Worm (Caenorhabditis elegans) whole organism, L4 larva: Measurements from ENCODE around the gene famp-1.

Experiments
- ama-1 ChIP-seq: fragments of 150-350 bp; optimal IDR thresholded peaks from 2 replicates; lab custom pipeline; 2014; ENCODE audit warnings: inconsistent platforms, mixed read lengths
- dmd-8 ChIP-seq: fragments of 200-800 bp; sonication (Bioruptor generic); IDR thresholded peaks from 2 replicates; pipeline ENCODE4 v1.3.6; 2022; ENCODE audit warnings: missing genetic modification characterization, missing compliant biosample characterization
- hlh-30 ChIP-seq: sonication (generic microtip); optimal IDR thresholded peaks from 2 replicates; lab custom pipeline; 2017; ENCODE audit warnings: antibody characterized with exemption, mild to moderate bottlenecking, missing genetic modification characterization, missing compliant biosample characterization; ENCODE audit not compliant: insufficient read depth
- madf-9 ChIP-seq: fragments of 200-800 bp; sonication (Bioruptor generic); conservative IDR thresholded peaks from 2 replicates; pipeline ENCODE4 v1.3.6; 2022; ENCODE audit warnings: missing genetic modification reagents, missing genetic modification characterization, missing compliant biosample characterization
- nhr-11 ChIP-seq: fragments of 150-350 bp; optimal IDR thresholded peaks from 2 replicates; lab custom pipeline; 2014; ENCODE audit warnings: missing biosample characterization, missing genetic modification characterization
- nhr-111 ChIP-seq: fragments of 200-800 bp; sonication (Bioruptor generic); optimal IDR thresholded peaks from 2 replicates; lab custom pipeline; 2018; ENCODE audit warnings: mild to moderate bottlenecking, missing genetic modification characterization, missing compliant biosample characterization
- unc-62 ChIP-seq, 3 experiments: fragments of 150-350 bp in 1 of 3; sonication (generic microtip); optimal IDR thresholded peaks in 2 of 3; peaks in 1 of 3; 1 replicate in 1 of 3; 2 replicates in 2 of 3; lab custom pipeline; 2014 to 2017; ENCODE audit warnings: missing biosample characterization in 3 of 3, missing genetic modification characterization in 3 of 3, missing genetic modification reagents in 3 of 3, missing genotype in 1 of 3
- zfp-3 ChIP-seq: fragments of 200-800 bp; sonication (Bioruptor generic); conservative IDR thresholded peaks from 2 replicates; pipeline ENCODE4 v1.3.6; 2022; ENCODE audit warnings: missing genetic modification reagents, missing genetic modification characterization, missing compliant biosample characterization
- ztf-7 ChIP-seq: fragments of 150-350 bp; optimal IDR thresholded peaks from 2 replicates; lab custom pipeline; 2014; ENCODE audit warnings: missing biosample characterization, missing genetic modification characterization

DNA sequence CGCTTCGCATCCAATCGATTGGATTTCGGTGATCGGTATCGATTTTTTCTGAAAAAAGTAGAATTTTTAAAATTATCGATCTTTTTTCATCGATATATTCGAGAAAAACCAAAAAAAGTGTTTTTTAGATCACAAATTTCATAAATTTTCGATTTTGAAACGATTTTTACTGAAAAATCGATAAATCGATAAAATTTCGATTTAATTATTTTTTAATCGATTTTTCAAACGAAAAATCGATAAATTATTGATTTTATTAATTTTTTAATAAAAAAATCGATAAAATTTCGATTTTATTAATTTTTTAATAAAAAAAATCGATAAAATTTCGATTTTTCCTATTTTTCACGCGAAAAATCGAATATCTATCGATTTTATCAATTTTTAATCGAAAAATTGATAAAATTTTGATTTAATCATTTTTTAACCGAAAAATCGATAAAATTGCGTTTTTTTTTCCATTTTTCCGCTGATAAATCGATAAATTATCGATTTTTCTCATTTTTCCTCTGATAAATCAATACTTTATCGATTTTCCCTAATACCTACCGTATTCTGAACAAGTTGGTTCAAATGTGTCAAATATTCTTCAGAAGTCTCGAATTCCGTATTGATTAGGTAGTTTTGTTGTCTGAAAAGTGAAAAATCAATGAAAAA is 9.9 kb downstream of the famp-1 start:
- TF ChIP-seq dmd-8 (GFP tag; lab: Robert Waterston, UW) (no peak), ama-1 (lab: Kevin White, UChicago) (no peak), zfp-3 (no peak), nhr-11 (tag; lab: Kevin White, UChicago) (no peak), unc-62 (GFP tag; optimal IDR thresholded peaks at IDR 0.05 in 1 of 2; lab: Kevin White, UChicago) (no peak), unc-62 (tag; optimal IDR thresholded peaks at IDR 0.05; lab: Kevin White, UChicago) (no peak), hlh-30 (tag; lab: Kevin White, UChicago) (no peak), nhr-111 (GFP tag; lab: Kevin White, UChicago) (no peak), ztf-7 (tag; lab: Kevin White, UChicago) (no peak), madf-9 (no peak)
